Worm (Caenorhabditis elegans): ENCODE measurements around the gene C50D2.1.

- TF ChIP-seq him-1 (tag; optimal IDR thresholded peaks at IDR 0.05) (no peak), W03F9.2 (tag; optimal IDR thresholded peaks at IDR 0.05) (no peak)
These were observed 40.9 kb downstream of the C50D2.1 start, which contains the start of gene T25D3.3 for ce11 chrII:152283-152682.

Measured in whole organism, L4/young adult.